Fruit fly (Drosophila melanogaster): Measurements from ENCODE around the gene ome.

The ome gene

dm6 chr3L:14781082-14781862, 108.6 kb downstream of the ome start (continued):
- peak; percentile 49 for TF ChIP-seq oc (tag; optimal IDR thresholded peaks at IDR 0.05)
- no peak for TF ChIP-seq hth (optimal IDR thresholded peaks at IDR 0.05)
- TF ChIP-seq Sox102F (GFP tag; optimal IDR thresholded peaks at IDR 0.05), result peak; percentile 74
- peak; percentile 45 for TF ChIP-seq Vsx1 (GFP tag; optimal IDR thresholded peaks at IDR 0.05)
- TF ChIP-seq CG1602 (GFP tag; optimal IDR thresholded peaks at IDR 0.05), result peak; percentile 58
- peak; percentile 58 for TF ChIP-seq CG15601 (tag; optimal IDR thresholded peaks at IDR 0.05)
- TF ChIP-seq Xrp1 (GFP tag; IDR thresholded peaks at IDR 0.05), result peak; percentile 73
- TF ChIP-seq CG5180 (GFP tag; optimal IDR thresholded peaks at IDR 0.05), result peak; percentile 56
- no peak for TF ChIP-seq tup (GFP tag; optimal IDR thresholded peaks at IDR 0.05)
- TF ChIP-seq crol (GFP tag; IDR thresholded peaks at IDR 0.05), result peak; percentile 99
- no peak for TF ChIP-seq CG17912 (GFP tag; optimal IDR thresholded peaks at IDR 0.05)
- TF ChIP-seq abd-A (tag; optimal IDR thresholded peaks at IDR 0.05), result peak; percentile 98
- no peak for TF ChIP-seq ham (GFP tag; IDR thresholded peaks at IDR 0.05)
- TF ChIP-seq CG43689 (GFP tag; IDR thresholded peaks at IDR 0.05), result no peak
- peak; percentile 14; the same call in 1 of the 2 replicates for TF ChIP-seq Scr (GFP tag; IDR thresholded peaks at IDR 0.05; ENCODE audit: partially characterized antibody)
- no peak for TF ChIP-seq ssp (GFP tag; IDR thresholded peaks at IDR 0.05)
- TF ChIP-seq br (optimal IDR thresholded peaks at IDR 0.05), result no peak
- peak; percentile 11; the same call in 1 of the 3 replicates for TF ChIP-seq B-H1 (GFP tag; IDR thresholded peaks at IDR 0.05)
- TF ChIP-seq CG7963 (GFP tag; IDR thresholded peaks at IDR 0.05; ENCODE audit: partially characterized antibody), result no peak
- no peak for TF ChIP-seq toy (GFP tag; IDR thresholded peaks at IDR 0.05)
- peak; percentile 8 for TF ChIP-seq Myb (GFP tag; optimal IDR thresholded peaks at IDR 0.05)
- no peak for TF ChIP-seq usp (GFP tag; optimal IDR thresholded peaks at IDR 0.05)
- peak; percentile 86 for TF ChIP-seq Side (GFP tag; optimal IDR thresholded peaks at IDR 0.05)
- TF ChIP-seq gsb (GFP tag; IDR thresholded peaks at IDR 0.05), result no peak
- peak; percentile 20 for TF ChIP-seq CG12236 (GFP tag; optimal IDR thresholded peaks at IDR 0.05)
- peak; percentile 8 for TF ChIP-seq CTCF (GFP tag; optimal IDR thresholded peaks at IDR 0.05)
- peak; percentile 28 for TF ChIP-seq Atf3 (GFP tag; optimal IDR thresholded peaks at IDR 0.05)
- no peak for TF ChIP-seq Optix (GFP tag; IDR thresholded peaks at IDR 0.05)
- no peak for TF ChIP-seq jumu (GFP tag; optimal IDR thresholded peaks at IDR 0.05)
- TF ChIP-seq hkb (optimal IDR thresholded peaks at IDR 0.05), result no peak
- TF ChIP-seq hkb (GFP tag; IDR thresholded peaks at IDR 0.05), result peak; percentile 51; the same call in 1 of the 2 replicates
- no peak for TF ChIP-seq C15 (GFP tag; IDR thresholded peaks at IDR 0.05)
- peak; percentile 35 for TF ChIP-seq CG30020 (tag; optimal IDR thresholded peaks at IDR 0.05)
- TF ChIP-seq insv (GFP tag; optimal IDR thresholded peaks at IDR 0.05), result peak in 1 of 2 experiments; percentile 54
- peak; percentile 56 for TF ChIP-seq unc-4 (GFP tag; IDR thresholded peaks at IDR 0.05; ENCODE audit: partially characterized antibody)
- peak; percentile 84 for TF ChIP-seq CG2678 (tag; optimal IDR thresholded peaks at IDR 0.05)
- no peak; the same call in 2 of the 3 replicates for TF ChIP-seq otp (GFP tag; IDR thresholded peaks at IDR 0.05)
- TF ChIP-seq Fer3 (tag; optimal IDR thresholded peaks at IDR 0.05), result peak; percentile 32
- peak; percentile 63 for TF ChIP-seq CG1603 (tag; optimal IDR thresholded peaks at IDR 0.05)
- peak; percentile 51; the same call in 1 of the 3 replicates for TF ChIP-seq ase (GFP tag; IDR thresholded peaks at IDR 0.05)
- peak; percentile 58 for TF ChIP-seq Hsf (GFP tag; optimal IDR thresholded peaks at IDR 0.05)
- TF ChIP-seq CG8281 (tag; optimal IDR thresholded peaks at IDR 0.05), result peak; percentile 42
- no peak for TF ChIP-seq Dad (GFP tag; optimal IDR thresholded peaks at IDR 0.05)
- no peak for TF ChIP-seq CG10565 (GFP tag; optimal IDR thresholded peaks at IDR 0.05)
- peak; percentile 100 for TF ChIP-seq kni (GFP tag; optimal IDR thresholded peaks at IDR 0.05)
- peak; percentile 51 for TF ChIP-seq ind (GFP tag; optimal IDR thresholded peaks at IDR 0.05)
- peak; percentile 97 for TF ChIP-seq scrt (GFP tag; optimal IDR thresholded peaks at IDR 0.05)
- peak; percentile 20 for TF ChIP-seq CG9817 (tag; optimal IDR thresholded peaks at IDR 0.05)
- peak; percentile 52 for TF ChIP-seq cato (GFP tag; optimal IDR thresholded peaks at IDR 0.05; ENCODE audit: borderline replicate concordance)
- peak; percentile 54 for TF ChIP-seq CG13894 (tag; optimal IDR thresholded peaks at IDR 0.05)
- TF ChIP-seq CG12104 (GFP tag; optimal IDR thresholded peaks at IDR 0.05), result peak; percentile 88

Measured in whole organism, embryonic.